Fruit fly (Drosophila melanogaster): ENCODE measurements around the gene CG13068.

DNA sequence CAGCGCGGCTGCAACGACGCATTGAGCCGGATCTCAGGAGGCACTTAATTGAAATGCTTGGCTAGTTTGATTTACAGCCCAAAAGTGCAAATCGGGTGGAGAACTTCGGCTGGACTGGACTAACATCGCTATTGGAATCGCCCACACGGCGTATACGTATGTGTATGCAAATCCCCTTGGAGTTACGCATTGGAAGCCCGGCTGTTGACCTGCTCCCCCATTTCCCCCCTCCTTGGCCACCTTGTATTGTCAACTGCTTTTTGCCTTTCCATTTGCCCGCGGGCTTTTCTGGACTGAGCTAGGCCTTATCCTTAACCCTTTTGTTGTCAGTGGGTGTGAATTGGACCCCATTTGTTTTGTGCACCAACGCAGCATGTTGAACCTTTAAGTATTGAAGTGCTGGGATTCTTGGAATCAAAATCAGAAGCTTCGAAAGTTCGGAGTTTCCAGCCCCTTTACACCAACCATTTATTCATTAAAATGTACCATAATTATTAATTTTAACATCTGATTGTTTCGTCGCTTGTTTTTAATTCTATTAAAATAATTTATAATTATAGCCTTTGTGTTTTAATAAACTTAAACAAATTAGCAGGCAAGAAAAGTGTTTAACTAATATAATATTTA is 6.3 kb downstream of the CG13068 start:
- TF ChIP-seq CG6276 (GFP tag; optimal IDR thresholded peaks at IDR 0.05): no peak
- peak; percentile 16 for TF ChIP-seq spab (GFP tag; optimal IDR thresholded peaks at IDR 0.05)
- TF ChIP-seq cyc (GFP tag; optimal IDR thresholded peaks at IDR 0.05): no peak
- no peak for TF ChIP-seq Blimp-1 (GFP tag; optimal IDR thresholded peaks at IDR 0.05)

Data from whole organism, prepupa.